Fruit fly (Drosophila melanogaster) whole organism: ENCODE measurements around the gene RfC38.

Experiments
- CG8478 ChIP-seq: fragments of >200 bp; optimal IDR thresholded peaks from 2 replicates; lab custom pipeline; 2018; ENCODE audit warnings: inconsistent platforms
- Dll ChIP-seq: fragments of >200 bp; optimal IDR thresholded peaks from 2 replicates; lab custom pipeline; 2017
- pan ChIP-seq: fragments of >200 bp; optimal IDR thresholded peaks from 2 replicates; lab custom pipeline; 2017
- psq ChIP-seq: fragments of >200 bp; optimal IDR thresholded peaks from 2 replicates; lab custom pipeline; 2017
- usp ChIP-seq: fragments of >200 bp; optimal IDR thresholded peaks from 2 replicates; lab custom pipeline; 2017; ENCODE audit warnings: missing biosample characterization, missing genetic modification characterization, mixed read lengths

DNA sequence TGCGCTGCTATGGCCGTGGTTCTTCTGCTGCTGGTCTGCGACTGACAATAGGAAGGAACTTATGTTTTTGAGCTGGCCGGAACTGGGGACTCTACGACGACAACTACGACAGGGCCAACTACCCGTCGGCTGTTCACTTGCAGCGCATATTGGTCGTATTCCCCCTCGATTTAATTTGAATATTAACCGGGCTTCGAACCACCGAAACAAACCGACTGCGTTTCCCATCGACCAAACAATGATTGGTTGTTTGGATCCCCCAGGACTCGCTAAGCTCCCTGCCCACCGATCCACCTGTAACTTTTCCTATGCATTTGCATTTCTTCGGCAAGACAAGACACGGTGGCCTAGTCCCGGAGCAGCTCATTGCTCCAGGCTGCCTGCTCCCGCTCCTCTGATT, 8.8 kb downstream of the RfC38 start, which contains the start of gene Dnaaf4:
- TF ChIP-seq psq (lab: Kevin White, UChicago) (no peak), pan (lab: Kevin White, UChicago) (no peak), CG8478 (lab: Kevin White, UChicago) (no peak), usp (GFP tag; lab: Kevin White, UChicago) (no peak), Dll (lab: Kevin White, UChicago) (no peak)
